Worm (Caenorhabditis elegans): ENCODE results near the gene rps-11.

DNA sequence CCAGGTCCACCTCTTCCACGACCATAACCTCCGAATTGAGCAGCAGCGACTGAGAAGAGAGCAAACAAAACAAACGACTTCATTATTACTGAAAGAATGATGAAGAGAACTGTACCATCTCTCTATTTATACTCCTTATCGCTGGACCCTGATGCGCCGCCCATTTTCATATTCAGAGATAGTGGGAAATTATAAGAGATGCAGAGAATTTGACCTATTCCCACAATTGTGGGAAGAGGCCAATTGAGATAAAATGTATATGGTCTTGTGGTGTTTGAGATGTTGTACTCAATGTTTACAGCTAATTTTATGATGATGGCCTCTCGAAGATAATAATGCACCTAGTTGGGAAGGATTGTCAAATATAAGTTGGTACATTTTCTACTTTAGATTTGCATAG, 38.5 kb downstream of the rps-11 start, which contains the start of gene ttr-50:
- TF ChIP-seq nhr-12 (tag; optimal IDR thresholded peaks at IDR 0.05) (no peak), unc-39 (tag; optimal IDR thresholded peaks at IDR 0.05) (no peak), nhr-237 (tag; optimal IDR thresholded peaks at IDR 0.05) (no peak), lsy-2 (tag; optimal IDR thresholded peaks at IDR 0.05) (no peak), lin-13 (tag; optimal IDR thresholded peaks at IDR 0.05) (no peak), elt-3 (tag; optimal IDR thresholded peaks at IDR 0.05) (no peak)
